Worm (Caenorhabditis elegans): ENCODE results near the gene srh-123.

DNA sequence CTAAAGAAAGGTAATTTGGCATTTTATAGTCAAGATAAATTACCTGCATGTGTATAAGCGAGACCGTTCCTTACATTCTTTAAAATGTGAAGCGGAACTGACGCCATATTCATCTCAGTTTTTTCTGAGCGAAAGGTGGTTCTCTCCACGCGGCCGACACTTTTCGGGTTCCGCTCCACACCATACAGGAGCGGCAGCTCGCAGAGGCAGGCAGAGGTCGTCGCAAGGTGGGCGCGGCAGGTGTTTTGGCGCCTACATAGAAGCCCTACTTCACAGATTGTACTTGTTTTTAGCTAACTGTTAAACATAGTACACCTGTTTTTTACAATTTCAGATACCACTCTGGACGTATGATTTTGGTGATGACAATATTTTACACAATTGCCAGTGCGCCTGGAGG is 5.9 kb upstream of the srh-123 start:
- TF ChIP-seq ZK546.5 (tag; optimal IDR thresholded peaks at IDR 0.05) (no peak), pha-4 (GFP tag; IDR thresholded peaks at IDR 0.05) (no peak), pha-4 (tag; optimal IDR thresholded peaks at IDR 0.05) (no peak), ztf-11 (tag; optimal IDR thresholded peaks at IDR 0.05) (no peak), fkh-10 (GFP tag; optimal IDR thresholded peaks at IDR 0.05) (no peak), mdl-1 (tag; optimal IDR thresholded peaks at IDR 0.05) (no peak), nhr-10 (tag; optimal IDR thresholded peaks at IDR 0.05) (no peak), ama-1 (optimal IDR thresholded peaks at IDR 0.05) (no peak), dpl-1 (GFP tag; optimal IDR thresholded peaks at IDR 0.05) (no peak), egl-27 (tag; optimal IDR thresholded peaks at IDR 0.05) (no peak), zfp-2 (tag; optimal IDR thresholded peaks at IDR 0.05) (no peak), nhr-237 (tag; optimal IDR thresholded peaks at IDR 0.05) (no peak), zag-1 (tag; optimal IDR thresholded peaks at IDR 0.05) (no peak), spr-3 (GFP tag; optimal IDR thresholded peaks at IDR 0.05) (no peak)

Data from whole organism, L4 larva.